Fruit fly (Drosophila melanogaster): ENCODE results near the gene SerRS.

DNA sequence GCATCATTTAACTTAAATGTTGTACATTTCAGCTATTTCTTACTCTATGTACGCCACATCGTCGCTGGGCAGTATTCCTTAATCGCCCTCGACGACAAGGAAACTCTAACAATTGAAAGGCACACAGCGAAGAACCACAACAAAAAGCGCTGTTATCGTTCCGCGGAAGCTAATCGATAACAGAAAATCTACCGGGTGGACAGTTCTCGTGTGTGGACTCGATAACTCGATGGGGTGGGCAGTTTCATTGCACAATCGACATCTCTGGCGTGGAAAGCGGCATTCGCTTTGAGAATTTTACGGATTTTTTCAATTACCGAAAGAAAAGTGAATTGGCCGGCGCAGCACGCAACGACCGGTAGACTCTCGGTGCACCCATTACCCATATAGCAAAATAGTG is 14.2 kb downstream of the SerRS start, which contains the start of the genes alpha4GT1 and Prp40:
- TF ChIP-seq CG15710 (tag; optimal IDR thresholded peaks at IDR 0.05) (no peak), Pif1A (GFP tag; optimal IDR thresholded peaks at IDR 0.05) (no peak), EcR (GFP tag; optimal IDR thresholded peaks at IDR 0.05) (no peak), gl (tag; optimal IDR thresholded peaks at IDR 0.05) (no peak), fd96Ca (GFP tag; IDR thresholded peaks at IDR 0.05) (no peak), CG8159 (tag; optimal IDR thresholded peaks at IDR 0.05) (no peak), Ets98B (GFP tag; IDR thresholded peaks at IDR 0.05) (no peak), CG34367 (tag; optimal IDR thresholded peaks at IDR 0.05) (no peak), Pif1B (GFP tag; optimal IDR thresholded peaks at IDR 0.05) (no peak), D1 (tag; optimal IDR thresholded peaks at IDR 0.05) (no peak), CG17806 (tag; optimal IDR thresholded peaks at IDR 0.05) (no peak), CG8301 (tag; optimal IDR thresholded peaks at IDR 0.05) (no peak), Snoo (tag; optimal IDR thresholded peaks at IDR 0.05) (no peak)
